Fruit fly (Drosophila melanogaster) whole organism, embryonic: ENCODE results near the gene Hasp.

Experiments used
- Adf1 ChIP-seq: fragments of 200-800 bp; sonication (Bioruptor generic); IDR thresholded peaks from 2 replicates; pipeline ENCODE4 v1.3.6; 2022; ENCODE audit warnings: missing biosample characterization, missing genetic modification characterization
- BtbVII ChIP-seq: fragments of 200-800 bp; sonication (Bioruptor generic); optimal IDR thresholded peaks from 3 replicates; lab custom pipeline; 2017; ENCODE audit warnings: missing biosample characterization, mild to moderate bottlenecking, missing genetic modification characterization
- CG11093 ChIP-seq: fragments of 200-800 bp; sonication (Bioruptor generic); IDR thresholded peaks from 3 replicates; pipeline ENCODE4 v1.3.6; 2022; ENCODE audit warnings: missing biosample characterization, missing genetic modification characterization
- CG12104 ChIP-seq: fragments of 200-800 bp; sonication (Bioruptor generic); optimal IDR thresholded peaks from 3 replicates; lab custom pipeline; 2016; ENCODE audit warnings: missing biosample characterization, missing genetic modification characterization
- CG13894 ChIP-seq: fragments of 200-800 bp; sonication (Bioruptor generic); optimal IDR thresholded peaks from 3 replicates; lab custom pipeline; 2018; ENCODE audit warnings: missing biosample characterization, mild to moderate bottlenecking, missing genetic modification characterization, moderate library complexity
- CG14965 ChIP-seq: fragments of 200-800 bp; sonication (Bioruptor generic); optimal IDR thresholded peaks from 2 replicates; lab custom pipeline; 2016; ENCODE audit warnings: missing biosample characterization, missing genetic modification characterization, borderline replicate concordance
- CG18011 ChIP-seq: fragments of 200-800 bp; sonication (Bioruptor generic); optimal IDR thresholded peaks from 2 replicates; lab custom pipeline; 2017; ENCODE audit warnings: missing biosample characterization, missing genetic modification characterization, mild to moderate bottlenecking, moderate library complexity, missing genotype
- CG34376 ChIP-seq: fragments of 200-800 bp; sonication (Bioruptor generic); optimal IDR thresholded peaks from 2 replicates; lab custom pipeline; 2018; ENCODE audit warnings: missing biosample characterization, mild to moderate bottlenecking, missing genetic modification characterization
- CG3995 ChIP-seq: fragments of 200-800 bp; sonication (Bioruptor generic); optimal IDR thresholded peaks from 3 replicates; lab custom pipeline; 2016; ENCODE audit warnings: missing biosample characterization, missing genetic modification characterization
- CG6683 ChIP-seq: fragments of 200-800 bp; sonication (Bioruptor generic); optimal IDR thresholded peaks from 2 replicates; lab custom pipeline; 2017; ENCODE audit warnings: missing biosample characterization, mild to moderate bottlenecking, missing genetic modification characterization, missing genetic modification reagents
- CG8765 ChIP-seq: fragments of 200-800 bp; sonication (Bioruptor generic); IDR thresholded peaks from 2 replicates; pipeline ENCODE4 v1.3.6; 2022; ENCODE audit warnings: missing biosample characterization, missing genetic modification characterization
- Dad ChIP-seq: fragments of 200-800 bp; sonication (Bioruptor generic); optimal IDR thresholded peaks from 3 replicates; lab custom pipeline; 2016; ENCODE audit warnings: missing biosample characterization, missing genetic modification characterization
- HHEX ChIP-seq: fragments of 200-800 bp; sonication (Bioruptor generic); optimal IDR thresholded peaks from 3 replicates; lab custom pipeline; 2017; ENCODE audit warnings: missing biosample characterization, mild to moderate bottlenecking, missing genetic modification characterization, missing genetic modification reagents
- HLH54F ChIP-seq: fragments of 200-800 bp; sonication (Bioruptor generic); optimal IDR thresholded peaks from 3 replicates; lab custom pipeline; 2016; ENCODE audit warnings: missing biosample characterization, missing genetic modification characterization
- HmgD ChIP-seq: fragments of 200-800 bp; sonication (Bioruptor generic); optimal IDR thresholded peaks from 3 replicates; lab custom pipeline; 2016; ENCODE audit warnings: missing biosample characterization, missing genetic modification characterization
- Rx ChIP-seq: fragments of 200-800 bp; sonication (Bioruptor generic); IDR thresholded peaks from 2 replicates; pipeline ENCODE4 v1.3.6; 2022; ENCODE audit warnings: missing biosample characterization, missing genetic modification characterization
- Usf ChIP-seq: fragments of 200-800 bp; sonication (Bioruptor generic); optimal IDR thresholded peaks from 2 replicates; lab custom pipeline; 2017; ENCODE audit warnings: missing genotype, missing biosample characterization, missing genetic modification characterization
- ac ChIP-seq: fragments of 200-800 bp; sonication (Bioruptor generic); optimal IDR thresholded peaks from 3 replicates; lab custom pipeline; 2017; ENCODE audit warnings: missing biosample characterization, mild to moderate bottlenecking, missing genetic modification characterization
- amos ChIP-seq: fragments of 200-800 bp; sonication (Bioruptor generic); IDR thresholded peaks from 2 replicates; pipeline ENCODE4 v1.3.6; 2022; ENCODE audit warnings: missing biosample characterization, missing genetic modification characterization; ENCODE audit not compliant: partially characterized antibody
- az2 ChIP-seq: fragments of 200-800 bp; sonication (Bioruptor generic); optimal IDR thresholded peaks from 3 replicates; lab custom pipeline; 2016; ENCODE audit warnings: missing biosample characterization, missing genetic modification characterization
- br ChIP-seq: fragments of >200 bp; optimal IDR thresholded peaks from 2 replicates; lab custom pipeline; 2017
- chinmo ChIP-seq: fragments of 200-800 bp; sonication (Bioruptor generic); IDR thresholded peaks from 4 replicates; pipeline ENCODE4 v1.3.6; 2022; ENCODE audit warnings: missing biosample characterization, missing genetic modification characterization; ENCODE audit not compliant: partially characterized antibody
- dpn ChIP-seq, 2 experiments: fragments of 200-800 bp; sonication (Bioruptor generic); optimal IDR thresholded peaks; 3 replicates each; lab custom pipeline; 2016; ENCODE audit warnings: missing biosample characterization in 2 of 2, missing genetic modification characterization in 2 of 2
- esg ChIP-seq: fragments of 200-800 bp; sonication (Bioruptor generic); conservative IDR thresholded peaks from 2 replicates; pipeline ENCODE4 v1.3.6; 2022; ENCODE audit warnings: missing biosample characterization, missing genetic modification characterization
- exex ChIP-seq: fragments of 200-800 bp; sonication (Bioruptor generic); optimal IDR thresholded peaks from 4 replicates; lab custom pipeline; 2018; ENCODE audit warnings: missing biosample characterization, mild to moderate bottlenecking, missing genetic modification characterization, moderate library complexity
- fd102C ChIP-seq: fragments of 200-800 bp; sonication (Bioruptor generic); optimal IDR thresholded peaks from 2 replicates; lab custom pipeline; 2018; ENCODE audit warnings: missing biosample characterization, mild to moderate bottlenecking, missing genetic modification characterization, moderate library complexity
- gce ChIP-seq: fragments of 200-800 bp; sonication (Bioruptor generic); IDR thresholded peaks from 3 replicates; pipeline ENCODE4 v1.3.6; 2022; ENCODE audit warnings: missing biosample characterization, missing genetic modification characterization
- grn ChIP-seq: fragments of 200-800 bp; sonication (Bioruptor generic); optimal IDR thresholded peaks from 3 replicates; lab custom pipeline; 2017; ENCODE audit warnings: missing biosample characterization, missing genetic modification characterization
- gro ChIP-seq: fragments of 200-800 bp; sonication (Bioruptor generic); optimal IDR thresholded peaks from 2 replicates; lab custom pipeline; 2016; ENCODE audit warnings: missing biosample characterization, missing genetic modification characterization
- insv ChIP-seq, 2 experiments: fragments of 200-800 bp; sonication (Bioruptor generic); optimal IDR thresholded peaks; 3 replicates each; lab custom pipeline; 2016 to 2018; ENCODE audit warnings: missing biosample characterization in 2 of 2, missing genetic modification characterization in 2 of 2
- kay ChIP-seq: fragments of 200-800 bp; sonication (Bioruptor generic); optimal IDR thresholded peaks from 2 replicates; lab custom pipeline; 2016; ENCODE audit warnings: missing biosample characterization, missing genetic modification characterization
- lilli ChIP-seq: fragments of 200-800 bp; sonication (Bioruptor generic); optimal IDR thresholded peaks from 3 replicates; lab custom pipeline; 2016; ENCODE audit warnings: missing biosample characterization, missing genetic modification characterization
- row ChIP-seq: fragments of 200-800 bp; sonication (Bioruptor generic); IDR thresholded peaks from 3 replicates; pipeline ENCODE4 v1.3.6; 2022; ENCODE audit warnings: missing biosample characterization, missing genetic modification characterization
- sc ChIP-seq, 3 experiments: fragments of >200 bp in 2 of 3; fragments of 200-800 bp in 1 of 3; sonication (Bioruptor generic) in 1 of 3; optimal IDR thresholded peaks; 2 replicates in 2 of 3; 3 replicates in 1 of 3; lab custom pipeline; 2017; ENCODE audit warnings: mild to moderate bottlenecking in 1 of 3, missing biosample characterization in 1 of 3, missing genetic modification characterization in 1 of 3, missing genetic modification reagents in 1 of 3
- sug ChIP-seq: fragments of 200-800 bp; optimal IDR thresholded peaks from 2 replicates; lab custom pipeline; 2019; ENCODE audit warnings: missing biosample characterization, mild to moderate bottlenecking, missing genetic modification characterization, moderate library complexity

Gene Hasp

DNA sequence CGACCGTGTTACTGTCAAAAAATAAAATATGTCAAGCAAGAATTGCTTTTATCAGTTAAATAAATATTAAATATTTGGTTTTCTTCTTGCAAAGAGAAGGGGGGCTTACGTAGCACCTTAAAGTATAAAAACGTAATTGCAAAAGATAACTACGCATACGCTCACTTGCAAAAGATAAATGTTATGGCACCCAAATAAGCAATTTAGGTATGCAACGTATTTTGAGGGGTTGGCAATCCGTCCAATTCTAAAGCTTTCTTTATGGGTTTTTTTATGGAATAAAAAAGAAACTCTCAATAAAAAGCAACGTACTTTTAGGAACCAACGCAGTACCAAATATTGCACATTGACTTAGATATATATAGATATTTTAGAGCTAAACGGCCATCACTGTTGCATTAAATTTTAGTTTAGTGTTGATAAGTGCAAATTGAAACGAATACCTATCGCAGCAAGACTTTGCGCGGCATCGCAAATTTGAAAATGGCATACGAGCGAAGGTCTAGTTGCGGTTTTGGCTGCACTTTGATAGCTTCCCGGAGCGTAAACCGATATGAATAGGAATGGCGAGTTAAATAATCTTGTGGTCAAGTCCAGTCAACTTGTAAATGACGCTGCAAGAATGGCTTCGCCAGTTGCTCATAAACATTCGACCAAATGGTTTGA, 48.4 kb upstream of the Hasp start, which contains the start of gene CG13077 (continued):
- no peak for TF ChIP-seq dpn (GFP tag; optimal IDR thresholded peaks at IDR 0.05; lab: Kevin White, UChicago)
- TF ChIP-seq kay (GFP tag; lab: Kevin White, UChicago) = no peak
- no peak for TF ChIP-seq insv (GFP tag; optimal IDR thresholded peaks at IDR 0.05; lab: Kevin White, UChicago)
- TF ChIP-seq HLH54F (GFP tag; lab: Kevin White, UChicago) = no peak
- no peak for TF ChIP-seq BtbVII (GFP tag; lab: Kevin White, UChicago)
- TF ChIP-seq CG12104 (GFP tag; lab: Kevin White, UChicago) = no peak
- TF ChIP-seq sc (optimal IDR thresholded peaks at IDR 0.05; lab: Kevin White, UChicago) = no peak
- TF ChIP-seq sc (GFP tag; optimal IDR thresholded peaks at IDR 0.05; lab: Kevin White, UChicago) = no peak
- no peak for TF ChIP-seq HmgD
- TF ChIP-seq HHEX (GFP tag; lab: Kevin White, UChicago) = no peak
- TF ChIP-seq amos (GFP tag; lab: Robert Waterston, UW) = peak; percentile 40; the same call in 1 of the 2 replicates
- TF ChIP-seq CG18011 (GFP tag; lab: Kevin White, UChicago) = peak; percentile 95
- TF ChIP-seq CG6683 = no peak
- no peak for TF ChIP-seq Dad (GFP tag; lab: Kevin White, UChicago)
- TF ChIP-seq Adf1 (GFP tag; lab: Robert Waterston, UW) = no peak
- no peak for TF ChIP-seq Rx (GFP tag; lab: Robert Waterston, UW)
- TF ChIP-seq row (GFP tag; lab: Robert Waterston, UW) = peak; percentile 27; the same call in 1 of the 3 replicates
- no peak for TF ChIP-seq br (lab: Kevin White, UChicago)
- TF ChIP-seq esg = no peak
- TF ChIP-seq CG14965 (GFP tag; lab: Kevin White, UChicago) = no peak

dm6 chr2L:19563029-19563980, 46.3 kb upstream of the Hasp start, which contains the start of gene CG13078:
CG13078 (plus strand) TSS chr2L:19563930.
- TF ChIP-seq CG11093 (GFP tag; lab: Robert Waterston, UW) (no peak), ac (no peak), CG8765 (GFP tag; lab: Robert Waterston, UW) (no peak), CG3995 (no peak), CG34376 (GFP tag; lab: Kevin White, UChicago) (peak; percentile 92), grn (GFP tag; lab: Kevin White, UChicago) (peak; percentile 85), CG14965 (GFP tag; lab: Kevin White, UChicago) (no peak), Usf (GFP tag; lab: Kevin White, UChicago) (no peak), CG13894 (tag; lab: Kevin White, UChicago) (peak; percentile 65), gce (GFP tag; lab: Robert Waterston, UW) (no peak), sug (tag; lab: Kevin White, UChicago) (peak; percentile 42), chinmo (GFP tag; lab: Robert Waterston, UW) (0 out of 4 replicates have a peak, but pooled peaks have one; percentile 43), az2 (no peak), exex (tag; lab: Kevin White, UChicago) (peak; percentile 97), gro (GFP tag; lab: Kevin White, UChicago) (peak; percentile 22), lilli (GFP tag; lab: Kevin White, UChicago) (no peak), fd102C (no peak)
